Fruit fly (Drosophila melanogaster) whole organism, prepupa: ENCODE measurements around the gene CG5707.

Source experiments
- Blimp-1 ChIP-seq: fragments of 200-800 bp; sonication (Bioruptor generic); optimal IDR thresholded peaks from 3 replicates; lab custom pipeline; 2017; ENCODE audit warnings: missing biosample characterization, missing genetic modification characterization, mild to moderate bottlenecking, moderate library complexity, missing genetic modification reagents
- CG10631 ChIP-seq: fragments of 200-800 bp; sonication (Bioruptor generic); optimal IDR thresholded peaks from 2 replicates; lab custom pipeline; 2016; ENCODE audit warnings: missing biosample characterization, missing genetic modification characterization
- CG10669 ChIP-seq: fragments of 200-800 bp; sonication (Bioruptor generic); optimal IDR thresholded peaks from 3 replicates; lab custom pipeline; 2018; ENCODE audit warnings: missing biosample characterization, mild to moderate bottlenecking, missing genetic modification characterization, moderate library complexity
- CG11294 ChIP-seq: fragments of 200-800 bp; sonication (Bioruptor generic); IDR thresholded peaks from 2 replicates; pipeline ENCODE4 v1.3.6; 2022; ENCODE audit warnings: missing biosample characterization, missing genetic modification characterization
- CG11902 ChIP-seq: fragments of 200-800 bp; sonication (Bioruptor generic); optimal IDR thresholded peaks from 3 replicates; lab custom pipeline; 2016; ENCODE audit warnings: missing biosample characterization, missing genetic modification characterization
- CG1621 ChIP-seq: fragments of 200-800 bp; sonication (Bioruptor generic); optimal IDR thresholded peaks from 3 replicates; lab custom pipeline; 2018; ENCODE audit warnings: missing biosample characterization, mild to moderate bottlenecking, missing genetic modification characterization
- CG16779 ChIP-seq: fragments of 200-800 bp; sonication (Bioruptor generic); optimal IDR thresholded peaks from 3 replicates; lab custom pipeline; 2017; ENCODE audit warnings: missing biosample characterization, mild to moderate bottlenecking, missing genetic modification characterization
- CG3032 ChIP-seq: fragments of 200-800 bp; optimal IDR thresholded peaks from 2 replicates; lab custom pipeline; 2019; ENCODE audit warnings: missing biosample characterization, mild to moderate bottlenecking, missing genetic modification characterization, moderate library complexity
- CG31627 ChIP-seq: fragments of 200-800 bp; sonication (Bioruptor generic); optimal IDR thresholded peaks from 3 replicates; lab custom pipeline; 2016; ENCODE audit warnings: missing biosample characterization, missing genetic modification characterization
- CG32006 ChIP-seq: fragments of 200-800 bp; sonication (Bioruptor generic); optimal IDR thresholded peaks from 3 replicates; lab custom pipeline; 2017; ENCODE audit warnings: missing biosample characterization, mild to moderate bottlenecking, missing genetic modification characterization
- CG34406 ChIP-seq: fragments of 200-800 bp; sonication (Bioruptor generic); optimal IDR thresholded peaks from 3 replicates; lab custom pipeline; 2016; ENCODE audit warnings: missing biosample characterization, missing genetic modification characterization
- CG4318 ChIP-seq: fragments of 200-800 bp; sonication (Bioruptor generic); optimal IDR thresholded peaks from 3 replicates; lab custom pipeline; 2017; ENCODE audit warnings: missing biosample characterization, mild to moderate bottlenecking, missing genetic modification characterization
- CG6163 ChIP-seq: fragments of 200-800 bp; sonication (Bioruptor generic); IDR thresholded peaks from 3 replicates; pipeline ENCODE4 v1.3.6; 2022; ENCODE audit warnings: missing biosample characterization, missing genetic modification characterization
- CG6276 ChIP-seq: fragments of 200-800 bp; sonication (Bioruptor generic); optimal IDR thresholded peaks from 2 replicates; lab custom pipeline; 2017; ENCODE audit warnings: missing biosample characterization, mild to moderate bottlenecking, missing genetic modification characterization
- CG6792 ChIP-seq: fragments of 200-800 bp; sonication (Bioruptor generic); optimal IDR thresholded peaks from 3 replicates; lab custom pipeline; 2016; ENCODE audit warnings: missing biosample characterization, missing genetic modification characterization
- CG6808 ChIP-seq: fragments of 200-800 bp; sonication (Bioruptor generic); optimal IDR thresholded peaks from 3 replicates; lab custom pipeline; 2017; ENCODE audit warnings: missing biosample characterization, missing genetic modification characterization, mild to moderate bottlenecking, moderate library complexity, missing genetic modification reagents
- CG6854 ChIP-seq: fragments of 200-800 bp; sonication (Bioruptor generic); optimal IDR thresholded peaks from 2 replicates; lab custom pipeline; 2017; ENCODE audit warnings: missing biosample characterization, mild to moderate bottlenecking, missing genetic modification characterization
- CG7368 ChIP-seq: fragments of 200-800 bp; sonication (Bioruptor generic); optimal IDR thresholded peaks from 3 replicates; lab custom pipeline; 2016; ENCODE audit warnings: missing biosample characterization, missing genetic modification characterization
- CG8119 ChIP-seq: fragments of 200-800 bp; sonication (Bioruptor generic); IDR thresholded peaks from 3 replicates; pipeline ENCODE4 v1.3.6; 2022; ENCODE audit warnings: missing biosample characterization, missing genetic modification characterization
- CG8319 ChIP-seq: fragments of 200-800 bp; sonication (Bioruptor generic); optimal IDR thresholded peaks from 3 replicates; lab custom pipeline; 2016; ENCODE audit warnings: missing biosample characterization, missing genetic modification characterization
- CG8632 ChIP-seq: fragments of 200-800 bp; sonication (Bioruptor generic); optimal IDR thresholded peaks from 3 replicates; lab custom pipeline; 2016; ENCODE audit warnings: missing biosample characterization, missing genetic modification characterization
- Eip75B ChIP-seq: fragments of 200-800 bp; sonication (Bioruptor generic); optimal IDR thresholded peaks from 3 replicates; lab custom pipeline; 2016; ENCODE audit warnings: missing biosample characterization, missing genetic modification characterization
- Eip78C ChIP-seq: fragments of 200-800 bp; sonication (Bioruptor generic); peaks from one replicate; lab custom pipeline; 2016; ENCODE audit warnings: missing biosample characterization, missing genetic modification characterization
- Ets96B ChIP-seq: fragments of 200-800 bp; optimal IDR thresholded peaks from 2 replicates; lab custom pipeline; 2019; ENCODE audit warnings: missing biosample characterization, mild to moderate bottlenecking, missing genetic modification characterization, moderate library complexity
- Gug ChIP-seq: fragments of 200-800 bp; sonication (Bioruptor generic); IDR thresholded peaks from 2 replicates; pipeline ENCODE4 v1.3.6; 2022; ENCODE audit warnings: missing biosample characterization, missing genetic modification characterization
- Hr38 ChIP-seq: sonication (Bioruptor generic); optimal IDR thresholded peaks from 2 replicates; lab custom pipeline; 2016; ENCODE audit warnings: missing biosample characterization, missing genetic modification characterization
- Hr39 ChIP-seq: fragments of 200-800 bp; sonication (Bioruptor generic); optimal IDR thresholded peaks from 2 replicates; lab custom pipeline; 2016; ENCODE audit warnings: missing biosample characterization, missing genetic modification characterization
- Lpt ChIP-seq: fragments of 200-800 bp; sonication (Bioruptor generic); optimal IDR thresholded peaks from 3 replicates; lab custom pipeline; 2016; ENCODE audit warnings: missing biosample characterization, missing genetic modification characterization
- Met ChIP-seq: fragments of 200-800 bp; sonication (Bioruptor generic); optimal IDR thresholded peaks from 3 replicates; lab custom pipeline; 2016; ENCODE audit warnings: missing biosample characterization, missing genetic modification characterization
- OdsH ChIP-seq: fragments of 200-800 bp; sonication (Bioruptor generic); optimal IDR thresholded peaks from 3 replicates; lab custom pipeline; 2016; ENCODE audit warnings: missing biosample characterization, missing genetic modification characterization
- Smox ChIP-seq: fragments of 200-800 bp; sonication (Bioruptor generic); optimal IDR thresholded peaks from 3 replicates; lab custom pipeline; 2016; ENCODE audit warnings: missing biosample characterization, missing genetic modification characterization
- Sox14 ChIP-seq: fragments of 200-800 bp; sonication (Bioruptor generic); optimal IDR thresholded peaks from 3 replicates; lab custom pipeline; 2016; ENCODE audit warnings: missing biosample characterization, missing genetic modification characterization
- Sox15 ChIP-seq: fragments of 200-800 bp; sonication (Bioruptor generic); optimal IDR thresholded peaks from 3 replicates; lab custom pipeline; 2016; ENCODE audit warnings: missing biosample characterization, missing genetic modification characterization
- cyc ChIP-seq: fragments of 200-800 bp; sonication (Bioruptor generic); optimal IDR thresholded peaks from 3 replicates; lab custom pipeline; 2016; ENCODE audit warnings: missing biosample characterization, missing genetic modification characterization
- dac ChIP-seq: fragments of 200-800 bp; sonication (Bioruptor generic); optimal IDR thresholded peaks from 2 replicates; lab custom pipeline; 2017; ENCODE audit warnings: missing biosample characterization, mild to moderate bottlenecking, missing genetic modification characterization
- dsx ChIP-seq: fragments of 200-800 bp; optimal IDR thresholded peaks from 3 replicates; lab custom pipeline; 2019; ENCODE audit warnings: missing biosample characterization, mild to moderate bottlenecking, missing genetic modification characterization, moderate library complexity; ENCODE audit not compliant: poor library complexity, severe bottlenecking
- eg ChIP-seq: fragments of 200-800 bp; sonication (Bioruptor generic); IDR thresholded peaks from 3 replicates; pipeline ENCODE4 v1.3.6; 2022; ENCODE audit warnings: missing biosample characterization, missing genetic modification characterization
- esn ChIP-seq: fragments of 200-800 bp; sonication (Bioruptor generic); optimal IDR thresholded peaks from 2 replicates; lab custom pipeline; 2016; ENCODE audit warnings: missing biosample characterization, mild to moderate bottlenecking, missing genetic modification characterization, moderate library complexity
- fd59A ChIP-seq: fragments of 200-800 bp; sonication (Bioruptor generic); optimal IDR thresholded peaks from 2 replicates; lab custom pipeline; 2017; ENCODE audit warnings: missing biosample characterization, mild to moderate bottlenecking, missing genetic modification characterization, missing genetic modification reagents
- fd85E ChIP-seq: fragments of 200-800 bp; sonication (Bioruptor generic); optimal IDR thresholded peaks from 3 replicates; lab custom pipeline; 2016; ENCODE audit warnings: missing biosample characterization, missing genetic modification characterization
- fkh ChIP-seq: fragments of 200-800 bp; sonication (Bioruptor generic); optimal IDR thresholded peaks from 3 replicates; lab custom pipeline; 2017; ENCODE audit warnings: missing biosample characterization, mild to moderate bottlenecking, missing genetic modification characterization, moderate library complexity
- lz ChIP-seq: fragments of 200-800 bp; sonication (Bioruptor generic); optimal IDR thresholded peaks from 3 replicates; lab custom pipeline; 2016; ENCODE audit warnings: missing biosample characterization, missing genetic modification characterization
- net ChIP-seq: fragments of 200-800 bp; sonication (Bioruptor generic); optimal IDR thresholded peaks from 3 replicates; lab custom pipeline; 2016; ENCODE audit warnings: missing biosample characterization, missing genetic modification characterization
- salr ChIP-seq, 2 experiments: fragments of 200-800 bp; sonication (Bioruptor generic); optimal IDR thresholded peaks; 3 replicates each; lab custom pipeline; 2016 to 2018; ENCODE audit warnings: missing biosample characterization in 2 of 2, missing genetic modification characterization in 2 of 2, mild to moderate bottlenecking in 1 of 2
- ss ChIP-seq, 2 experiments: fragments of 200-800 bp; sonication (Bioruptor generic); optimal IDR thresholded peaks; 2 replicates in 1 of 2; 3 replicates in 1 of 2; lab custom pipeline; 2017 to 2018; ENCODE audit warnings: mild to moderate bottlenecking in 2 of 2, missing biosample characterization in 2 of 2, missing genetic modification characterization in 2 of 2, moderate library complexity in 1 of 2
- svp ChIP-seq: fragments of 200-800 bp; sonication (Bioruptor generic); peaks from one replicate; lab custom pipeline; 2016; ENCODE audit warnings: missing biosample characterization, missing genetic modification characterization
- topi ChIP-seq: fragments of 200-800 bp; sonication (Bioruptor generic); optimal IDR thresholded peaks from 3 replicates; lab custom pipeline; 2016; ENCODE audit warnings: missing biosample characterization, missing genetic modification characterization
- vri ChIP-seq: fragments of 200-800 bp; sonication (Bioruptor generic); optimal IDR thresholded peaks from 3 replicates; lab custom pipeline; 2016; ENCODE audit warnings: missing biosample characterization, mild to moderate bottlenecking, missing genetic modification characterization

Gene CG5707

dm6 chr3L:2152730-2153129, 39.3 kb downstream of the CG5707 start (continued):
- TF ChIP-seq CG3032 (peak; percentile 32), svp (GFP tag; lab: Kevin White, UChicago) (peak; percentile 70), lz (GFP tag; lab: Kevin White, UChicago) (peak; percentile 25), CG6854 (GFP tag; lab: Kevin White, UChicago) (no peak), CG8632 (no peak), CG11294 (GFP tag; lab: Robert Waterston, UW) (no peak), Lpt (GFP tag; lab: Kevin White, UChicago) (peak; percentile 14), eg (GFP tag; lab: Robert Waterston, UW) (no peak), CG6808 (no peak), CG8319 (GFP tag; lab: Kevin White, UChicago) (no peak), ss (GFP tag; optimal IDR thresholded peaks at IDR 0.05; lab: Kevin White, UChicago) (no peak), topi (GFP tag; lab: Kevin White, UChicago) (peak; percentile 47), Sox15 (peak; percentile 25), fd85E (GFP tag; lab: Kevin White, UChicago) (no peak), cyc (GFP tag; lab: Kevin White, UChicago) (peak; percentile 31), Blimp-1 (no peak), salr (GFP tag; optimal IDR thresholded peaks at IDR 0.05; lab: Kevin White, UChicago) (peak; percentile 12 to 40), CG6276 (GFP tag; lab: Kevin White, UChicago) (no peak), esn (peak; percentile 53), CG7368 (peak; percentile 42), CG16779 (no peak), Hr39 (GFP tag; lab: Kevin White, UChicago) (peak; percentile 55), CG34406 (GFP tag; lab: Kevin White, UChicago) (peak; percentile 21), CG10669 (GFP tag; lab: Kevin White, UChicago) (peak; percentile 32), CG8119 (GFP tag; lab: Robert Waterston, UW) (no peak), CG31627 (GFP tag; lab: Kevin White, UChicago) (peak; percentile 55), CG4318 (GFP tag; lab: Kevin White, UChicago) (no peak), Met (GFP tag; lab: Kevin White, UChicago) (peak; percentile 57), dac (GFP tag; lab: Kevin White, UChicago) (no peak)

dm6 chr3L:2151588-2152372, 40.2 kb downstream of the CG5707 start, which contains the start of gene zormin:
TSS of gene zormin (minus strand) at chr3L:2151700.
- no peak for TF ChIP-seq CG16779
- TF ChIP-seq Eip75B, result peak; percentile 75
- peak; percentile 74 for TF ChIP-seq Hr39 (GFP tag; lab: Kevin White, UChicago)
- peak in 1 of 2 experiments; percentile 70 for TF ChIP-seq salr (GFP tag; optimal IDR thresholded peaks at IDR 0.05; lab: Kevin White, UChicago)
- peak; percentile 88 for TF ChIP-seq CG6163
- peak; percentile 56 for TF ChIP-seq fd59A (GFP tag; lab: Kevin White, UChicago)
- TF ChIP-seq Blimp-1, result peak; percentile 55
- TF ChIP-seq Lpt (GFP tag; lab: Kevin White, UChicago), result peak; percentile 6
- TF ChIP-seq net, result peak; percentile 63
- peak; percentile 61 for TF ChIP-seq CG31627 (GFP tag; lab: Kevin White, UChicago)
- TF ChIP-seq CG6792 (GFP tag; lab: Kevin White, UChicago), result peak; percentile 72
- peak; percentile 25 for TF ChIP-seq fkh (GFP tag; lab: Kevin White, UChicago)
- TF ChIP-seq dsx (GFP tag; lab: Kevin White, UChicago), result peak; percentile 56
- TF ChIP-seq Met (GFP tag; lab: Kevin White, UChicago), result peak; percentile 69
- TF ChIP-seq Hr38 (GFP tag; lab: Kevin White, UChicago), result no peak
- TF ChIP-seq CG8119 (GFP tag; lab: Robert Waterston, UW), result peak; percentile 53; the same call in 2 of the 3 replicates
- peak; percentile 70 for TF ChIP-seq esn
- TF ChIP-seq ss (GFP tag; optimal IDR thresholded peaks at IDR 0.05; lab: Kevin White, UChicago), result peak; percentile 47 to 65
- peak; percentile 75 for TF ChIP-seq OdsH
- TF ChIP-seq Sox14 (GFP tag; lab: Kevin White, UChicago), result peak; percentile 66
- peak; percentile 47 for TF ChIP-seq Gug (GFP tag; lab: Robert Waterston, UW)
- TF ChIP-seq CG10631 (GFP tag; lab: Kevin White, UChicago), result peak; percentile 73
- peak; percentile 73 for TF ChIP-seq CG1621 (tag; lab: Kevin White, UChicago)
- TF ChIP-seq Smox (GFP tag; lab: Kevin White, UChicago), result peak; percentile 56
- peak; percentile 82 for TF ChIP-seq topi (GFP tag; lab: Kevin White, UChicago)
- TF ChIP-seq Ets96B (tag; lab: Kevin White, UChicago), result peak; percentile 77
- peak; percentile 86 for TF ChIP-seq CG11902 (GFP tag; lab: Kevin White, UChicago)
- TF ChIP-seq CG4318 (GFP tag; lab: Kevin White, UChicago), result peak; percentile 24
- TF ChIP-seq CG32006 (GFP tag; lab: Kevin White, UChicago), result peak; percentile 64
- no peak for TF ChIP-seq vri
- TF ChIP-seq Eip78C (GFP tag; lab: Kevin White, UChicago), result peak; percentile 96
